Fruit fly (Drosophila melanogaster): ENCODE measurements around the gene CG15646.

The CG15646 gene

DNA sequence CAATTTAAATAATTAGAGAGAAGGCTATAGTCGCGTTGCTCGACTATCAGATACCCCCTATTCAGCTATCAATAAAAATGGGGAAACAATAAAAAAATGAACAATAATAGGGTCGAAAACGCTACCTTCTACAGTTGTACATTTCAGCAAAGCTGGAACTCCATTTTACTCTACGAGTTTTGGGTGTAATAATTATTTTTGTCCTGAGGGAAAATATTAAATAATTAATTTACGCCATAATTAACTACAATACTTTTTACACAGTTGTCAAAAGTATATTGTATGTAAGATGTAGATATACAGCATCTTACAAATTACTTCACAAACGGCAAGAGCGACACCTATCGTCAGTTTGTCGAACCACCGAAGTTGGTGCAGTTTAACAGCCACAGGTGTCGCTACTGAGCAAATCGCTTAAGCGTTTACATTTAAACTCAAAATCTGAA lies 17.4 kb downstream of the CG15646 start (continued):
- TF ChIP-seq chinmo (GFP tag; IDR thresholded peaks at IDR 0.05; ENCODE audit: partially characterized antibody) = 0 out of 4 replicates have a peak, but pooled peaks have one; percentile 63
- no peak for TF ChIP-seq CG32767 (GFP tag; IDR thresholded peaks at IDR 0.05)
- 0 out of 2 replicates have a peak, but pooled peaks have one; percentile 27 for TF ChIP-seq CG8765 (GFP tag; IDR thresholded peaks at IDR 0.05)
- TF ChIP-seq CG11247 (GFP tag; IDR thresholded peaks at IDR 0.05) = peak; percentile 61; the same call in 1 of the 2 replicates
- TF ChIP-seq CG4730 (GFP tag; IDR thresholded peaks at IDR 0.05) = peak; percentile 26; the same call in 1 of the 2 replicates
- no peak for TF ChIP-seq CG4328 (GFP tag; optimal IDR thresholded peaks at IDR 0.05)
- TF ChIP-seq tna (GFP tag; IDR thresholded peaks at IDR 0.05; ENCODE audit: partially characterized antibody) = peak; percentile 87
- peak; percentile 63 for TF ChIP-seq CG7963 (GFP tag; IDR thresholded peaks at IDR 0.05; ENCODE audit: partially characterized antibody)
- TF ChIP-seq kay (GFP tag; optimal IDR thresholded peaks at IDR 0.05) = no peak
- peak; percentile 23; the same call in 1 of the 2 replicates for TF ChIP-seq ara (GFP tag; IDR thresholded peaks at IDR 0.05)
- TF ChIP-seq trem (tag; optimal IDR thresholded peaks at IDR 0.05) = peak; percentile 9
- TF ChIP-seq CG7271 (tag; optimal IDR thresholded peaks at IDR 0.05) = no peak
- TF ChIP-seq CG17328 (GFP tag; IDR thresholded peaks at IDR 0.05) = no peak
- no peak for TF ChIP-seq B-H1 (GFP tag; IDR thresholded peaks at IDR 0.05)
- TF ChIP-seq H2.0 (GFP tag; IDR thresholded peaks at IDR 0.05) = 0 out of 2 replicates have a peak, but pooled peaks have one; percentile 26
- TF ChIP-seq CG34224 (GFP tag; IDR thresholded peaks at IDR 0.05; ENCODE audit: partially characterized antibody) = peak; percentile 65; the same call in 1 of the 3 replicates
- TF ChIP-seq CG13287 (GFP tag; IDR thresholded peaks at IDR 0.05; ENCODE audit: partially characterized antibody) = peak; percentile 57
- no peak for TF ChIP-seq CG14050 (GFP tag; IDR thresholded peaks at IDR 0.05)
- TF ChIP-seq sens (GFP tag) = peak; percentile 11
- TF ChIP-seq toy (GFP tag; IDR thresholded peaks at IDR 0.05) = no peak
- no peak for TF ChIP-seq chn (GFP tag; optimal IDR thresholded peaks at IDR 0.05)
- TF ChIP-seq fd64A (GFP tag; optimal IDR thresholded peaks at IDR 0.05) = no peak
- TF ChIP-seq zen (tag; optimal IDR thresholded peaks at IDR 0.05) = peak; percentile 61
- no peak for TF ChIP-seq tll (GFP tag; optimal IDR thresholded peaks at IDR 0.05)
- TF ChIP-seq ase (GFP tag; IDR thresholded peaks at IDR 0.05) = peak; percentile 46; the same call in 1 of the 3 replicates
- TF ChIP-seq rib (GFP tag; IDR thresholded peaks at IDR 0.05) = no peak
- TF ChIP-seq Antp (GFP tag; optimal IDR thresholded peaks at IDR 0.05) = peak; percentile 28
- peak; percentile 49 for TF ChIP-seq CG17359 (tag; optimal IDR thresholded peaks at IDR 0.05)
- peak; percentile 43 for TF ChIP-seq Chrac-16 (GFP tag; optimal IDR thresholded peaks at IDR 0.05)
- TF ChIP-seq CG7987 (GFP tag; optimal IDR thresholded peaks at IDR 0.05) = no peak
- peak; percentile 59; the same call in 1 of the 2 replicates for TF ChIP-seq CG9932 (GFP tag; IDR thresholded peaks at IDR 0.05)
- peak; percentile 17 for TF ChIP-seq pnt (GFP tag; optimal IDR thresholded peaks at IDR 0.05)
- TF ChIP-seq onecut (GFP tag; IDR thresholded peaks at IDR 0.05) = peak; percentile 47; the same call in 1 of the 2 replicates
- TF ChIP-seq HLH54F (GFP tag; optimal IDR thresholded peaks at IDR 0.05) = peak; percentile 20
- 0 out of 2 replicates have a peak, but pooled peaks have one; percentile 16 for TF ChIP-seq Taf1 (GFP tag; IDR thresholded peaks at IDR 0.05)
- TF ChIP-seq nmo (GFP tag; optimal IDR thresholded peaks at IDR 0.05) = peak; percentile 38
- TF ChIP-seq Ptx1 (GFP tag; IDR thresholded peaks at IDR 0.05) = peak; percentile 55
- peak; percentile 80 for TF ChIP-seq nerfin-2 (GFP tag; IDR thresholded peaks at IDR 0.05; ENCODE audit: partially characterized antibody)
- TF ChIP-seq Meics (GFP tag; optimal IDR thresholded peaks at IDR 0.05) = peak; percentile 33
- no peak for TF ChIP-seq Kr (GFP tag; optimal IDR thresholded peaks at IDR 0.05)
- peak; percentile 55; the same call in 2 of the 3 replicates for TF ChIP-seq Aef1 (GFP tag; IDR thresholded peaks at IDR 0.05)
- peak; percentile 17 for TF ChIP-seq CG10979 (tag; optimal IDR thresholded peaks at IDR 0.05)
- peak; percentile 26 for TF ChIP-seq dmrt99B (tag; optimal IDR thresholded peaks at IDR 0.05)
- TF ChIP-seq prd (optimal IDR thresholded peaks at IDR 0.05) = no peak
- peak; percentile 48; the same call in 2 of the 3 replicates for TF ChIP-seq prd (GFP tag; IDR thresholded peaks at IDR 0.05)
- TF ChIP-seq YL-1 (GFP tag; optimal IDR thresholded peaks at IDR 0.05) = no peak
- peak; percentile 83; the same call in 2 of the 3 replicates for TF ChIP-seq CG14860 (GFP tag; IDR thresholded peaks at IDR 0.05; ENCODE audit: partially characterized antibody)
- TF ChIP-seq CG32772 (GFP tag; IDR thresholded peaks at IDR 0.05) = 0 out of 2 replicates have a peak, but pooled peaks have one; percentile 40
- no peak for TF ChIP-seq croc (GFP tag; conservative IDR thresholded peaks at IDR 0.05)

All from whole organism, embryonic.